Fruit fly (Drosophila melanogaster) whole organism, embryonic: ENCODE measurements around the gene ftz-f1.

Experiments
- Asciz ChIP-seq: fragments of 200-800 bp; sonication (Bioruptor generic); optimal IDR thresholded peaks from 2 replicates; lab custom pipeline; 2017; ENCODE audit warnings: missing biosample characterization, mild to moderate bottlenecking, missing genetic modification characterization, missing genetic modification reagents
- C15 ChIP-seq: fragments of 200-800 bp; sonication (Bioruptor generic); IDR thresholded peaks from 3 replicates; pipeline ENCODE4 v1.3.6; 2022; ENCODE audit warnings: missing biosample characterization, missing genetic modification characterization
- CG11398 ChIP-seq: fragments of 200-800 bp; sonication (Bioruptor generic); optimal IDR thresholded peaks from 2 replicates; lab custom pipeline; 2016; ENCODE audit warnings: missing biosample characterization, missing genetic modification characterization
- CG12104 ChIP-seq: fragments of 200-800 bp; sonication (Bioruptor generic); optimal IDR thresholded peaks from 3 replicates; lab custom pipeline; 2016; ENCODE audit warnings: missing biosample characterization, missing genetic modification characterization
- CG13624 ChIP-seq: fragments of 200-800 bp; sonication (Bioruptor generic); optimal IDR thresholded peaks from 2 replicates; lab custom pipeline; 2016; ENCODE audit warnings: missing biosample characterization, missing genetic modification characterization
- CG13775 ChIP-seq: fragments of 200-800 bp; sonication (Bioruptor generic); optimal IDR thresholded peaks from 3 replicates; lab custom pipeline; 2017; ENCODE audit warnings: missing biosample characterization, mild to moderate bottlenecking, missing genetic modification characterization
- CG14860 ChIP-seq: fragments of 200-800 bp; sonication (Bioruptor generic); IDR thresholded peaks from 3 replicates; pipeline ENCODE4 v1.3.6; 2022; ENCODE audit warnings: missing biosample characterization, missing genetic modification characterization; ENCODE audit not compliant: partially characterized antibody
- CG14965 ChIP-seq: fragments of 200-800 bp; sonication (Bioruptor generic); optimal IDR thresholded peaks from 2 replicates; lab custom pipeline; 2016; ENCODE audit warnings: missing biosample characterization, missing genetic modification characterization, borderline replicate concordance
- CG17328 ChIP-seq: fragments of 200-800 bp; sonication (Bioruptor generic); IDR thresholded peaks from 2 replicates; pipeline ENCODE4 v1.3.6; 2022; ENCODE audit warnings: missing biosample characterization, missing genetic modification characterization
- CG1792 ChIP-seq: fragments of 200-800 bp; sonication (Bioruptor generic); optimal IDR thresholded peaks from 2 replicates; lab custom pipeline; 2016; ENCODE audit warnings: missing biosample characterization, missing genetic modification characterization
- CG3281 ChIP-seq: fragments of 200-800 bp; sonication (Bioruptor generic); optimal IDR thresholded peaks from 3 replicates; lab custom pipeline; 2017; ENCODE audit warnings: missing biosample characterization, mild to moderate bottlenecking, missing genetic modification characterization
- CG4360 ChIP-seq: fragments of 200-800 bp; sonication (Bioruptor generic); IDR thresholded peaks from 2 replicates; pipeline ENCODE4 v1.3.6; 2022; ENCODE audit warnings: missing biosample characterization, missing genetic modification characterization
- CG4404 ChIP-seq: fragments of 200-800 bp; sonication (Bioruptor generic); IDR thresholded peaks from 2 replicates; pipeline ENCODE4 v1.3.6; 2022; ENCODE audit warnings: missing biosample characterization, missing genetic modification characterization
- CG4424 ChIP-seq: fragments of 200-800 bp; sonication (Bioruptor generic); optimal IDR thresholded peaks from 3 replicates; lab custom pipeline; 2016; ENCODE audit warnings: missing biosample characterization, missing genetic modification characterization
- CG4730 ChIP-seq: fragments of 200-800 bp; sonication (Bioruptor generic); IDR thresholded peaks from 2 replicates; pipeline ENCODE4 v1.3.6; 2022; ENCODE audit warnings: missing biosample characterization, missing genetic modification characterization
- CG4820 ChIP-seq: fragments of 200-800 bp; sonication (Bioruptor generic); optimal IDR thresholded peaks from 3 replicates; lab custom pipeline; 2016; ENCODE audit warnings: missing biosample characterization, missing genetic modification characterization
- CG6254 ChIP-seq: fragments of 200-800 bp; sonication (Bioruptor generic); optimal IDR thresholded peaks from 3 replicates; lab custom pipeline; 2017; ENCODE audit warnings: mild to moderate bottlenecking, missing biosample characterization, missing genetic modification reagents, missing genetic modification characterization
- CG6654 ChIP-seq: fragments of 200-800 bp; sonication (Bioruptor generic); optimal IDR thresholded peaks from 2 replicates; lab custom pipeline; 2017; ENCODE audit warnings: missing biosample characterization, mild to moderate bottlenecking, missing genetic modification characterization
- CG7786 ChIP-seq: fragments of 200-800 bp; sonication (Bioruptor generic); optimal IDR thresholded peaks from 2 replicates; lab custom pipeline; 2016; ENCODE audit warnings: missing biosample characterization, missing genetic modification characterization
- CG7928 ChIP-seq: fragments of 200-800 bp; sonication (Bioruptor generic); optimal IDR thresholded peaks from 2 replicates; lab custom pipeline; 2017; ENCODE audit warnings: missing biosample characterization, mild to moderate bottlenecking, missing genetic modification characterization
- CG8290 ChIP-seq, 3 experiments: fragments of 200-800 bp; sonication (Bioruptor generic); optimal IDR thresholded peaks; 2 replicates each; lab custom pipeline; 2016 to 2019; ENCODE audit warnings: missing biosample characterization in 3 of 3, missing genetic modification characterization in 3 of 3, mild to moderate bottlenecking in 2 of 3, moderate library complexity in 1 of 3
- CG9817 ChIP-seq: fragments of 200-800 bp; sonication (Bioruptor generic); optimal IDR thresholded peaks from 2 replicates; lab custom pipeline; 2018; ENCODE audit warnings: missing biosample characterization, mild to moderate bottlenecking, missing genetic modification characterization, moderate library complexity
- Camta ChIP-seq: fragments of 200-800 bp; sonication (Bioruptor generic); optimal IDR thresholded peaks from 2 replicates; lab custom pipeline; 2016; ENCODE audit warnings: missing biosample characterization, missing genetic modification characterization
- HLH4C ChIP-seq: fragments of 200-800 bp; sonication (Bioruptor generic); IDR thresholded peaks from 3 replicates; pipeline ENCODE4 v1.3.6; 2022; ENCODE audit warnings: missing biosample characterization, missing genetic modification characterization; ENCODE audit not compliant: partially characterized antibody
- Hey ChIP-seq: fragments of 200-800 bp; sonication (Bioruptor generic); optimal IDR thresholded peaks from 3 replicates; lab custom pipeline; 2018; ENCODE audit warnings: missing biosample characterization, mild to moderate bottlenecking, missing genetic modification characterization
- Sry-δ ChIP-seq: fragments of 200-800 bp; sonication (Bioruptor generic); optimal IDR thresholded peaks from 2 replicates; lab custom pipeline; 2016; ENCODE audit warnings: missing biosample characterization, missing genetic modification characterization
- az2 ChIP-seq: fragments of 200-800 bp; sonication (Bioruptor generic); optimal IDR thresholded peaks from 3 replicates; lab custom pipeline; 2016; ENCODE audit warnings: missing biosample characterization, missing genetic modification characterization
- bcd ChIP-seq: fragments of 200-800 bp; sonication (Bioruptor generic); optimal IDR thresholded peaks from 2 replicates; lab custom pipeline; 2017; ENCODE audit warnings: missing biosample characterization, mild to moderate bottlenecking, missing genetic modification characterization
- br ChIP-seq: fragments of >200 bp; optimal IDR thresholded peaks from 2 replicates; lab custom pipeline; 2017
- danr ChIP-seq: fragments of 200-800 bp; sonication (Bioruptor generic); IDR thresholded peaks from 2 replicates; pipeline ENCODE4 v1.3.6; 2022; ENCODE audit warnings: missing biosample characterization, missing genetic modification characterization
- dmrt99B ChIP-seq: fragments of 200-800 bp; sonication (Bioruptor generic); optimal IDR thresholded peaks from 2 replicates; lab custom pipeline; 2018; ENCODE audit warnings: missing biosample characterization, mild to moderate bottlenecking, missing genetic modification characterization, moderate library complexity
- emc ChIP-seq: fragments of 200-800 bp; sonication (Bioruptor generic); optimal IDR thresholded peaks from 2 replicates; lab custom pipeline; 2016; ENCODE audit warnings: missing biosample characterization, missing genetic modification characterization
- esg ChIP-seq: fragments of 200-800 bp; sonication (Bioruptor generic); conservative IDR thresholded peaks from 2 replicates; pipeline ENCODE4 v1.3.6; 2022; ENCODE audit warnings: missing biosample characterization, missing genetic modification characterization
- gce ChIP-seq: fragments of 200-800 bp; sonication (Bioruptor generic); IDR thresholded peaks from 3 replicates; pipeline ENCODE4 v1.3.6; 2022; ENCODE audit warnings: missing biosample characterization, missing genetic modification characterization
- gsb-n ChIP-seq: fragments of 200-800 bp; sonication (Bioruptor generic); optimal IDR thresholded peaks from 3 replicates; lab custom pipeline; 2018; ENCODE audit warnings: missing biosample characterization, mild to moderate bottlenecking, missing genetic modification characterization
- gt ChIP-seq: fragments of 200-800 bp; sonication (Bioruptor generic); IDR thresholded peaks from 2 replicates; pipeline ENCODE4 v1.3.6; 2022; ENCODE audit warnings: missing biosample characterization, missing genetic modification characterization
- lola ChIP-seq, 3 experiments: fragments of >200 bp in 2 of 3; fragments of 200-800 bp in 1 of 3; sonication (Bioruptor generic) in 1 of 3; optimal IDR thresholded peaks; 2 replicates each; lab custom pipeline; 2017 to 2019; ENCODE audit warnings: missing biosample characterization in 3 of 3, missing genetic modification characterization in 3 of 3, mild to moderate bottlenecking in 1 of 3, moderate library complexity in 1 of 3
- lov ChIP-seq, 2 experiments: fragments of 200-800 bp in 1 of 2; fragments of >200 bp in 1 of 2; sonication (Bioruptor generic) in 1 of 2; IDR thresholded peaks in 1 of 2; optimal IDR thresholded peaks in 1 of 2; 2 replicates in 1 of 2; 3 replicates in 1 of 2; pipeline versions ENCODE4 v1.3.6 to Lab custom; 2017 to 2022; ENCODE audit warnings: missing biosample characterization in 1 of 2, missing genetic modification characterization in 1 of 2
- oc ChIP-seq: fragments of 200-800 bp; sonication (Bioruptor generic); optimal IDR thresholded peaks from 2 replicates; lab custom pipeline; 2018; ENCODE audit warnings: missing biosample characterization, mild to moderate bottlenecking, missing genetic modification characterization, moderate library complexity
- psq ChIP-seq: fragments of 200-800 bp; sonication (Bioruptor generic); optimal IDR thresholded peaks from 2 replicates; lab custom pipeline; 2017; ENCODE audit warnings: missing biosample characterization, missing genetic modification characterization
- row ChIP-seq: fragments of 200-800 bp; sonication (Bioruptor generic); IDR thresholded peaks from 3 replicates; pipeline ENCODE4 v1.3.6; 2022; ENCODE audit warnings: missing biosample characterization, missing genetic modification characterization
- sisA ChIP-seq: fragments of 200-800 bp; sonication (Bioruptor generic); IDR thresholded peaks from 2 replicates; pipeline ENCODE4 v1.3.6; 2022; ENCODE audit warnings: missing biosample characterization, missing genetic modification characterization
- slp2 ChIP-seq: fragments of 200-800 bp; sonication (Bioruptor generic); optimal IDR thresholded peaks from 2 replicates; lab custom pipeline; 2016; ENCODE audit warnings: missing biosample characterization, missing genetic modification characterization
- stc ChIP-seq: fragments of 200-800 bp; sonication (Bioruptor generic); IDR thresholded peaks from 2 replicates; pipeline ENCODE4 v1.3.6; 2022; ENCODE audit warnings: missing biosample characterization, missing genetic modification characterization
- tup ChIP-seq: fragments of 200-800 bp; sonication (Bioruptor generic); optimal IDR thresholded peaks from 2 replicates; lab custom pipeline; 2016; ENCODE audit warnings: missing biosample characterization, mild to moderate bottlenecking, missing genetic modification characterization, moderate library complexity
- twi ChIP-seq: fragments of 200-800 bp; optimal IDR thresholded peaks from 2 replicates; lab custom pipeline; 2019; ENCODE audit warnings: missing biosample characterization, mild to moderate bottlenecking, missing genetic modification characterization, moderate library complexity
- wor ChIP-seq: fragments of 200-800 bp; sonication (Bioruptor generic); IDR thresholded peaks from 2 replicates; pipeline ENCODE4 v1.3.6; 2022; ENCODE audit warnings: missing biosample characterization, missing genetic modification characterization
- z ChIP-seq: fragments of 200-800 bp; sonication (Bioruptor generic); IDR thresholded peaks from 3 replicates; pipeline ENCODE4 v1.3.6; 2022; ENCODE audit warnings: missing biosample characterization, missing genetic modification characterization
- zf30C ChIP-seq: fragments of 200-800 bp; sonication (Bioruptor generic); optimal IDR thresholded peaks from 3 replicates; lab custom pipeline; 2018; ENCODE audit warnings: missing biosample characterization, mild to moderate bottlenecking, missing genetic modification characterization
- zfh2 ChIP-seq: fragments of 200-800 bp; sonication (Bioruptor generic); optimal IDR thresholded peaks from 2 replicates; lab custom pipeline; 2016; ENCODE audit warnings: missing biosample characterization, missing genetic modification characterization

The ftz-f1 gene

DNA sequence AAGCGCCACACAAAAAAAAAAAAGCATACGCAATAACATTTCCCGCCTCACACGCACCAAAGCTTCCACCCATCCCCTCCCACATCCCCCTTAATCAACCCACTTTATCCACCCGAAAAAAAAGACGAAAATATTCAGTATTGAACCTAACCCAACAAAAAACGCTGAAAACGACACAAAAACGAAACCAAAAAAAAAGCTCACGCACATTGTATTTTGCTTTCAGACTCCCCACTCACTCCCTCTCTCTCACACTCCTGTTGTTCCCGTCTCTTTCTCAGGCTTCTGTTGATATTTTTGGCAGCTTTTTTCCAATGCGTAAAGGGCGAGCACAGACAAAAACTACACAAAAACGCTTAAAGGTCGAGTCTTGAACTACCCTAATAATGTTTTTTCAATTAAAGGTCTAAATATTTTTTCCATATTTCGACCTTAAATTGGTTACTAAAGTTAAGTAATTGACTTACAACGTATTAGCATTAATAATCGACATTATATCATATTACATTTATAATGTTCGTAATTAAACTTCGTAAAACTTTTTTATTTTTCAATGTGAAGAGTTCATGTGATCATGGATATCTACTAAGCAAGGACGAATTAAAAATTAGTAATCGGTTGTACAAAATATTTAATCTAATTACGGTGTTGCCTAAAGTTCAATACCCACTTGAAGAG lies 14.5 kb downstream of the ftz-f1 start (continued):
- TF ChIP-seq CG1792 (GFP tag; lab: Kevin White, UChicago) (no peak), lov (optimal IDR thresholded peaks at IDR 0.05; lab: Kevin White, UChicago) (no peak), lov (GFP tag; IDR thresholded peaks at IDR 0.05; lab: Robert Waterston, UW) (no peak), CG8290 (GFP tag; optimal IDR thresholded peaks at IDR 0.05; lab: Kevin White, UChicago) (no peak), CG8290 (tag; optimal IDR thresholded peaks at IDR 0.05; lab: Kevin White, UChicago) (no peak), CG4424 (GFP tag; lab: Kevin White, UChicago) (peak; percentile 40), dmrt99B (tag; lab: Kevin White, UChicago) (peak; percentile 89), gsb-n (tag; lab: Kevin White, UChicago) (no peak), CG7786 (GFP tag; lab: Kevin White, UChicago) (peak; percentile 9), CG3281 (GFP tag; lab: Kevin White, UChicago) (peak; percentile 72), CG9817 (tag; lab: Kevin White, UChicago) (peak; percentile 3), CG7928 (no peak), CG13775 (GFP tag; lab: Kevin White, UChicago) (peak; percentile 6), HLH4C (GFP tag; lab: Robert Waterston, UW) (no peak), zf30C (GFP tag; lab: Kevin White, UChicago) (no peak), stc (GFP tag; lab: Robert Waterston, UW) (peak; percentile 53), psq (GFP tag; lab: Kevin White, UChicago) (peak; percentile 78), esg (GFP tag; lab: Robert Waterston, UW) (peak; percentile 62), C15 (GFP tag; lab: Robert Waterston, UW) (no peak), Camta (GFP tag; lab: Kevin White, UChicago) (peak; percentile 14), emc (GFP tag; lab: Kevin White, UChicago) (peak; percentile 7), az2 (GFP tag; lab: Kevin White, UChicago) (peak; percentile 66), gt (GFP tag; lab: Robert Waterston, UW) (no peak), CG6654 (GFP tag; lab: Kevin White, UChicago) (no peak), danr (GFP tag; lab: Robert Waterston, UW) (peak; percentile 57), CG4730 (GFP tag; lab: Robert Waterston, UW) (peak; percentile 47; the same call in 1 of the 2 replicates), zfh2 (GFP tag; lab: Kevin White, UChicago) (peak; percentile 9), gce (GFP tag; lab: Robert Waterston, UW) (peak; percentile 22; the same call in 1 of the 3 replicates), bcd (GFP tag; lab: Kevin White, UChicago) (peak; percentile 60), CG6254 (GFP tag; lab: Kevin White, UChicago) (no peak), br (lab: Kevin White, UChicago) (no peak), CG4404 (GFP tag; lab: Robert Waterston, UW) (no peak), CG4820 (GFP tag; lab: Kevin White, UChicago) (peak; percentile 56), tup (GFP tag; lab: Kevin White, UChicago) (no peak), Sry-δ (no peak), slp2 (GFP tag; lab: Kevin White, UChicago) (peak; percentile 38), CG13624 (peak; percentile 66), z (GFP tag; lab: Robert Waterston, UW) (no peak), CG17328 (GFP tag; lab: Robert Waterston, UW) (peak; percentile 27; the same call in 1 of the 2 replicates), sisA (GFP tag; lab: Robert Waterston, UW) (peak; percentile 53; the same call in 1 of the 2 replicates), Hey (tag; lab: Kevin White, UChicago) (no peak), Asciz (GFP tag; lab: Kevin White, UChicago) (peak; percentile 60), CG14860 (GFP tag; lab: Robert Waterston, UW) (no peak), wor (peak; percentile 56), CG4360 (GFP tag; lab: Robert Waterston, UW) (no peak), CG14965 (GFP tag; lab: Kevin White, UChicago) (no peak), twi (tag; lab: Kevin White, UChicago) (no peak), lola (GFP tag; optimal IDR thresholded peaks at IDR 0.05; lab: Kevin White, UChicago) (no peak), CG11398 (GFP tag; lab: Kevin White, UChicago) (no peak), oc (tag; lab: Kevin White, UChicago) (no peak), CG12104 (GFP tag; lab: Kevin White, UChicago) (peak; percentile 78), row (GFP tag; lab: Robert Waterston, UW) (peak; percentile 81)
